Worm (Caenorhabditis elegans): ENCODE measurements around the gene arg-1.
"Not testable (repeated sequence)": the region's sequence is repeated elsewhere in the genome, so short reads cannot be mapped to it uniquely, and the experiment has no call there.

The arg-1 gene

ce11 chrX:1786607-1787006, at the start of gene arg-1:
TSS of gene arg-1 (plus strand) at chrX:1786907.
- TF ChIP-seq F44E2.7 (GFP tag; IDR thresholded peaks at IDR 0.05), result no peak
- no peak for TF ChIP-seq dmd-6 (GFP tag; IDR thresholded peaks at IDR 0.05)
- no peak for TF ChIP-seq nhr-11 (tag; optimal IDR thresholded peaks at IDR 0.05)

ce11 chrX:1737606-1738005, 49.1 kb upstream of the arg-1 start, which contains the start of gene F07G6.10:
TSS of gene F07G6.10 (plus strand) at chrX:1737906.
- TF ChIP-seq tra-1 (GFP tag; IDR thresholded peaks at IDR 0.05), result no peak
- TF ChIP-seq Y75B8A.6 (GFP tag; IDR thresholded peaks at IDR 0.05), result no peak
- TF ChIP-seq ceh-82 (tag; optimal IDR thresholded peaks at IDR 0.05), result no peak
- TF ChIP-seq cey-2 (tag; optimal IDR thresholded peaks at IDR 0.05; ENCODE audit: borderline replicate concordance, insufficient read depth), result no peak
- TF ChIP-seq Y5F2A.4 (GFP tag; optimal IDR thresholded peaks at IDR 0.05), result no peak
- TF ChIP-seq gei-8 (GFP tag; optimal IDR thresholded peaks at IDR 0.05), result no peak
- TF ChIP-seq nhr-48 (tag; optimal IDR thresholded peaks at IDR 0.05), result no peak
- TF ChIP-seq unc-130 (GFP tag; optimal IDR thresholded peaks at IDR 0.05), result no peak
- no peak for TF ChIP-seq dmd-8 (GFP tag; IDR thresholded peaks at IDR 0.05)
- no peak for TF ChIP-seq madf-5 (GFP tag; IDR thresholded peaks at IDR 0.05)

DNA sequence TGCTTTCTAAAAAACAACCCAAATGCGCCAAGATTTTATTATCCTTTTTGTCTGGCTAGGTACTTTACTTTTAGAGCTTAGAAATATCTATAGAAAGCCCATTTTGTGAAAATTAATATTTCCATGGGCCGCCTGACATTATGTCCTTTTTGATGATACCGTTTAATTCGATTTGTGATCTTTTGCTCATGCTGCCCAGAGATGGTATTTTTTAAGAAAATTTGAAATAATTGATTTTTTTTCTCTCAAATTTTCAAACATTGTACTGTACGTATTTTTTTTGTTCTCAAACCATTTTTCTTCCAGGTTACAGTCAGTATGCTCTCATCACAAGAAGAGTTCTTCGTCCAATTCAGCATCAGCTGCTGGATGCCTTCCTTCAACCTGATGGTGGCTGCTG, 44.2 kb upstream of the arg-1 start, which contains the start of gene Y75D11A.2:
Gene Y75D11A.2, plus strand, starts transcription at position 301 of the 400 bp plus-strand sequence.
- TF ChIP-seq pha-4 (GFP tag; IDR thresholded peaks at IDR 0.05); pha-4 (tag; optimal IDR thresholded peaks at IDR 0.05); aly-2 (tag; optimal IDR thresholded peaks at IDR 0.05); mxl-3 (GFP tag; optimal IDR thresholded peaks at IDR 0.05): not testable (repeated sequence)

DNA sequence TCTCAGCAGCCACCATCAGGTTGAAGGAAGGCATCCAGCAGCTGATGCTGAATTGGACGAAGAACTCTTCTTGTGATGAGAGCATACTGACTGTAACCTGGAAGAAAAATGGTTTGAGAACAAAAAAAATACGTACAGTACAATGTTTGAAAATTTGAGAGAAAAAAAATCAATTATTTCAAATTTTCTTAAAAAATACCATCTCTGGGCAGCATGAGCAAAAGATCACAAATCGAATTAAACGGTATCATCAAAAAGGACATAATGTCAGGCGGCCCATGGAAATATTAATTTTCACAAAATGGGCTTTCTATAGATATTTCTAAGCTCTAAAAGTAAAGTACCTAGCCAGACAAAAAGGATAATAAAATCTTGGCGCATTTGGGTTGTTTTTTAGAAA, 40.6 kb upstream of the arg-1 start, which contains the start of gene Y75D11A.3:
Gene Y75D11A.3, minus strand, starts transcription at position 101 of the 400 bp plus-strand sequence.
- not testable (repeated sequence) for TF ChIP-seq nhr-6 (tag; optimal IDR thresholded peaks at IDR 0.05); F26F4.8 (GFP tag; conservative IDR thresholded peaks at IDR 0.05); snpc-4 (tag; optimal IDR thresholded peaks at IDR 0.05)

DNA sequence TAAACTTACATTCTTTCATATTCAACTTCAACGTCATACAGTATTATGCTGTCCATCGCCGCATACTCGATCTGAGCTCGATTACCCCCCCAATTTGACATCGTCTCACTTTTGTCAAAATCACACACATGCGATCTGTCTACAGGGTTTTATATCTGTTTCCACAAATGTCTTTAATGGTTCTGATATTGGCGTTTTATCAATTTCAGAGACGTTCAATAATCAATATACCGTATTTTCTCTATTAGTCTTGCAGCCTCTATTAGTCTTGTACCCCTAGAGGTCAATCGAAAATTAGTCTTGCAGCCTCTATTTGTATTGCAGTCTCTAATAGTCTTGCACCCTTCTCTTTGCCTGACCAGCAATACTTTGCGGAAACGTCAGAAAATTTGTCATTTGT, 38.2 kb upstream of the arg-1 start, which contains the start of gene Y75D11A.6:
Gene Y75D11A.6, minus strand, starts transcription at position 101 of the 400 bp plus-strand sequence.
- not testable (repeated sequence) for TF ChIP-seq lsy-2 (tag; optimal IDR thresholded peaks at IDR 0.05); set-16 (GFP tag; IDR thresholded peaks at IDR 0.05); ctbp-1 (GFP tag; IDR thresholded peaks at IDR 0.05)

DNA sequence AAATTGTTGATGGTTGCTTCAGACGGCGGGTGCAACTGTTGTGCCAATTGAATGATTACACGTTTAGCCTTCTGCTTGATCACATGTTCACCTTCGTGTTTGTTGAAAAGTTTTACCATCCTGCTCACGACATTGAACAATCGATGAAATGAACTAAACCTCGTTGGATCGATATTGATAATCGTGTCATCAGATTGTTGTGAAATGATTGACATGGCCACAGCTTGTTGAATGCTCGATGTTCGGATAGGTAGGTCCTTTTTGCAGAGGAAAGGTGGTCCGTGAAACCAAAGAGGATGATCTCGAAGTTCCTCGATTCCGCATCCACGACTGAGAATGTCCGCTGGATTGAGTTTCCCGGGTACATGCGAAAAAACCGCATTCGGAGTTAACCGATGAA, 17.1 kb upstream of the arg-1 start:
- TF ChIP-seq egl-43 (GFP tag; IDR thresholded peaks at IDR 0.05), result no peak
- peak in 1 of 2 experiments; percentile 97 for TF ChIP-seq unc-62 (GFP tag; optimal IDR thresholded peaks at IDR 0.05 in 1 of 2)
- TF ChIP-seq unc-62 (tag; optimal IDR thresholded peaks at IDR 0.05), result no peak
- TF ChIP-seq aha-1 (tag), result peak; percentile 34
- no peak for TF ChIP-seq gei-8 (GFP tag; optimal IDR thresholded peaks at IDR 0.05)
- no peak for TF ChIP-seq Y5F2A.4 (GFP tag; optimal IDR thresholded peaks at IDR 0.05)

DNA sequence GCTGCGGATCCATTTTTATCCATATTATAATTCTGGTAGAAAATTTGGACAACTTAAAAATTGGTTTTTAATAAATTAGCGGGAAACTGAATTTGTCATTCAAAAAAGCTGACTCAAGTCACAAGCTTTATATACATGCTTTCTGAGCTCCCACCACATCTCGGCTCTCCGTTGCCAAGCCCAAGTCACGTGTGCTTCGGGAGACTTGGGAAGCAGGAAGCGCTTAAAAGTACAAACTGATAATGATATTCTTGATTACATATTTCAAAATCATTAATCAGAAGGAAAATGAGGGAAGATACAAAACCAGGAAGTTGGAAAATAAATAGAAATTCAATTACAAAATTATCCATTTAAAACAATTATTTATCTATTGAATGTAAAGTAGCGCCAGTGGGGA, 8.7 kb upstream of the arg-1 start, which contains the start of gene elc-2:
Gene elc-2, minus strand, starts transcription at position 101 of the 400 bp plus-strand sequence.
- TF ChIP-seq ztf-7 (tag; optimal IDR thresholded peaks at IDR 0.05), result no peak
- no peak for TF ChIP-seq madf-5 (GFP tag; IDR thresholded peaks at IDR 0.05)
- TF ChIP-seq nhr-237 (tag; optimal IDR thresholded peaks at IDR 0.05), result no peak
- TF ChIP-seq F10B5.3 (tag; optimal IDR thresholded peaks at IDR 0.05), result no peak
- no peak for TF ChIP-seq fos-1 (tag; optimal IDR thresholded peaks at IDR 0.05)
- TF ChIP-seq spr-1 (tag; optimal IDR thresholded peaks at IDR 0.05), result no peak
- TF ChIP-seq gei-8 (GFP tag; optimal IDR thresholded peaks at IDR 0.05), result no peak
- no peak for TF ChIP-seq zfp-2 (tag; optimal IDR thresholded peaks at IDR 0.05)

Measured in whole organism, L4 larva.